Fruit fly (Drosophila melanogaster) whole organism, embryonic: ENCODE measurements around the gene SP555.

Experiments used
- ATbp ChIP-seq: fragments of 200-800 bp; sonication (Bioruptor generic); optimal IDR thresholded peaks from 2 replicates; lab custom pipeline; 2017; ENCODE audit warnings: missing biosample characterization, mild to moderate bottlenecking, missing genetic modification characterization, missing genetic modification reagents
- Ada2b ChIP-seq: fragments of 200-800 bp; sonication (Bioruptor generic); IDR thresholded peaks from 2 replicates; pipeline ENCODE4 v1.3.6; 2022; ENCODE audit warnings: missing biosample characterization, missing genetic modification characterization
- CG10462 ChIP-seq: fragments of 200-800 bp; sonication (Bioruptor generic); optimal IDR thresholded peaks from 2 replicates; lab custom pipeline; 2016; ENCODE audit warnings: missing biosample characterization, missing genetic modification characterization
- CG10543 ChIP-seq: fragments of 200-800 bp; sonication (Bioruptor generic); optimal IDR thresholded peaks from 3 replicates; lab custom pipeline; 2017; ENCODE audit warnings: missing biosample characterization, mild to moderate bottlenecking, missing genetic modification characterization, moderate library complexity
- CG10565 ChIP-seq: fragments of 200-800 bp; sonication (Bioruptor generic); optimal IDR thresholded peaks from 3 replicates; lab custom pipeline; 2016; ENCODE audit warnings: missing biosample characterization, mild to moderate bottlenecking, missing genetic modification characterization
- CG11247 ChIP-seq: fragments of 200-800 bp; sonication (Bioruptor generic); IDR thresholded peaks from 2 replicates; pipeline ENCODE4 v1.3.6; 2022; ENCODE audit warnings: missing biosample characterization, missing genetic modification characterization
- CG14667 ChIP-seq: fragments of 200-800 bp; sonication (Bioruptor generic); IDR thresholded peaks from 2 replicates; pipeline ENCODE4 v1.3.6; 2022; ENCODE audit warnings: missing biosample characterization, missing genetic modification characterization
- CG16863 ChIP-seq: fragments of 200-800 bp; sonication (Bioruptor generic); optimal IDR thresholded peaks from 3 replicates; lab custom pipeline; 2016; ENCODE audit warnings: missing biosample characterization, missing genetic modification characterization
- CG17186 ChIP-seq: fragments of 200-800 bp; sonication (Bioruptor generic); optimal IDR thresholded peaks from 3 replicates; lab custom pipeline; 2017; ENCODE audit warnings: missing biosample characterization, missing genetic modification reagents, missing genetic modification characterization
- CG17802 ChIP-seq: fragments of 200-800 bp; sonication (Bioruptor generic); optimal IDR thresholded peaks from 2 replicates; lab custom pipeline; 2018; ENCODE audit warnings: missing biosample characterization, mild to moderate bottlenecking, missing genetic modification characterization, moderate library complexity
- CG17829 ChIP-seq: fragments of 200-800 bp; optimal IDR thresholded peaks from 2 replicates; lab custom pipeline; 2019; ENCODE audit warnings: missing biosample characterization, mild to moderate bottlenecking, missing genetic modification characterization, moderate library complexity
- CG2129 ChIP-seq: fragments of 200-800 bp; sonication (Bioruptor generic); IDR thresholded peaks from 2 replicates; pipeline ENCODE4 v1.3.6; 2022; ENCODE audit warnings: missing biosample characterization, missing genetic modification characterization; ENCODE audit not compliant: partially characterized antibody
- CG34422 ChIP-seq: fragments of 200-800 bp; sonication (Bioruptor generic); IDR thresholded peaks from 3 replicates; pipeline ENCODE4 v1.3.6; 2022; ENCODE audit warnings: missing biosample characterization, missing genetic modification characterization
- CG42726 ChIP-seq: fragments of 200-800 bp; sonication (Bioruptor generic); IDR thresholded peaks from 2 replicates; pipeline ENCODE4 v1.3.6; 2022; ENCODE audit warnings: missing biosample characterization, missing genetic modification characterization; ENCODE audit not compliant: partially characterized antibody
- CG5953 ChIP-seq: fragments of 200-800 bp; sonication (Bioruptor generic); IDR thresholded peaks from 2 replicates; pipeline ENCODE4 v1.3.6; 2022; ENCODE audit warnings: missing biosample characterization, missing genetic modification characterization
- CG6765 ChIP-seq: fragments of 200-800 bp; sonication (Bioruptor generic); optimal IDR thresholded peaks from 3 replicates; lab custom pipeline; 2017; ENCODE audit warnings: missing biosample characterization, mild to moderate bottlenecking, missing genetic modification characterization
- CG7745 ChIP-seq: fragments of 200-800 bp; sonication (Bioruptor generic); optimal IDR thresholded peaks from 2 replicates; lab custom pipeline; 2018; ENCODE audit warnings: missing biosample characterization, mild to moderate bottlenecking, missing genetic modification characterization, moderate library complexity
- CG9437 ChIP-seq: fragments of 200-800 bp; sonication (Bioruptor generic); optimal IDR thresholded peaks from 2 replicates; lab custom pipeline; 2018; ENCODE audit warnings: missing biosample characterization, mild to moderate bottlenecking, missing genetic modification characterization
- Dad ChIP-seq: fragments of 200-800 bp; sonication (Bioruptor generic); optimal IDR thresholded peaks from 3 replicates; lab custom pipeline; 2016; ENCODE audit warnings: missing biosample characterization, missing genetic modification characterization
- ERR ChIP-seq: fragments of 200-800 bp; sonication (Bioruptor generic); optimal IDR thresholded peaks from 2 replicates; lab custom pipeline; 2016; ENCODE audit warnings: missing biosample characterization, missing genetic modification characterization
- HLH3B ChIP-seq: fragments of 200-800 bp; sonication (Bioruptor generic); IDR thresholded peaks from 2 replicates; pipeline ENCODE4 v1.3.6; 2022; ENCODE audit warnings: missing biosample characterization, missing genetic modification characterization
- HmgZ ChIP-seq: fragments of 200-800 bp; sonication (Bioruptor generic); optimal IDR thresholded peaks from 2 replicates; lab custom pipeline; 2018; ENCODE audit warnings: missing biosample characterization, mild to moderate bottlenecking, missing genetic modification characterization
- Hsf ChIP-seq: fragments of 200-800 bp; sonication (Bioruptor generic); optimal IDR thresholded peaks from 3 replicates; lab custom pipeline; 2016; ENCODE audit warnings: missing biosample characterization, missing genetic modification characterization
- Lpt ChIP-seq: fragments of >200 bp; optimal IDR thresholded peaks from 2 replicates; lab custom pipeline; 2018; ENCODE audit warnings: missing biosample characterization, missing genetic modification characterization
- Nf-YB ChIP-seq: fragments of 200-800 bp; sonication (Bioruptor generic); optimal IDR thresholded peaks from 3 replicates; lab custom pipeline; 2019; ENCODE audit warnings: missing biosample characterization, mild to moderate bottlenecking, missing genetic modification characterization, moderate library complexity
- NfI ChIP-seq: fragments of 200-800 bp; sonication (Bioruptor generic); optimal IDR thresholded peaks from 3 replicates; lab custom pipeline; 2018; ENCODE audit warnings: missing biosample characterization, mild to moderate bottlenecking, missing genetic modification characterization, moderate library complexity
- Opbp ChIP-seq: fragments of 200-800 bp; sonication (Bioruptor generic); IDR thresholded peaks from 3 replicates; pipeline ENCODE4 v1.3.6; 2022; ENCODE audit warnings: missing biosample characterization, missing genetic modification characterization; ENCODE audit not compliant: partially characterized antibody
- Scr ChIP-seq: fragments of 200-800 bp; sonication (Bioruptor generic); IDR thresholded peaks from 2 replicates; pipeline ENCODE4 v1.3.6; 2022; ENCODE audit warnings: missing biosample characterization, missing genetic modification characterization; ENCODE audit not compliant: partially characterized antibody
- Sin3A ChIP-seq: fragments of >200 bp; optimal IDR thresholded peaks from 2 replicates; lab custom pipeline; 2018
- Sox100B ChIP-seq: fragments of 200-800 bp; sonication (Bioruptor generic); optimal IDR thresholded peaks from 3 replicates; lab custom pipeline; 2018; ENCODE audit warnings: missing biosample characterization, mild to moderate bottlenecking, missing genetic modification characterization
- cas ChIP-seq: fragments of 200-800 bp; sonication (Bioruptor generic); IDR thresholded peaks from 2 replicates; pipeline ENCODE4 v1.3.6; 2022; ENCODE audit warnings: missing biosample characterization, missing genetic modification characterization
- crc ChIP-seq: fragments of 200-800 bp; sonication (Bioruptor generic); optimal IDR thresholded peaks from 2 replicates; lab custom pipeline; 2016; ENCODE audit warnings: missing biosample characterization, missing genetic modification characterization
- crp ChIP-seq, 2 experiments: fragments of 200-800 bp; sonication (Bioruptor generic); optimal IDR thresholded peaks; 2 replicates in 1 of 2; 3 replicates in 1 of 2; lab custom pipeline; 2017; ENCODE audit warnings: missing biosample characterization in 2 of 2, missing genetic modification characterization in 2 of 2, mild to moderate bottlenecking in 1 of 2, moderate library complexity in 1 of 2
- dati ChIP-seq: fragments of 200-800 bp; sonication (Bioruptor generic); IDR thresholded peaks from 2 replicates; pipeline ENCODE4 v1.3.6; 2022; ENCODE audit warnings: missing biosample characterization, missing genetic modification characterization
- emc ChIP-seq: fragments of 200-800 bp; sonication (Bioruptor generic); optimal IDR thresholded peaks from 2 replicates; lab custom pipeline; 2016; ENCODE audit warnings: missing biosample characterization, missing genetic modification characterization
- fu2 ChIP-seq: fragments of 200-800 bp; sonication (Bioruptor generic); optimal IDR thresholded peaks from 2 replicates; lab custom pipeline; 2016; ENCODE audit warnings: missing biosample characterization, missing genetic modification characterization
- gce ChIP-seq: fragments of 200-800 bp; sonication (Bioruptor generic); IDR thresholded peaks from 3 replicates; pipeline ENCODE4 v1.3.6; 2022; ENCODE audit warnings: missing biosample characterization, missing genetic modification characterization
- her ChIP-seq: fragments of 200-800 bp; sonication (Bioruptor generic); optimal IDR thresholded peaks from 2 replicates; lab custom pipeline; 2016; ENCODE audit warnings: missing biosample characterization, missing genetic modification characterization
- jigr1 ChIP-seq: fragments of 200-800 bp; sonication (Bioruptor generic); IDR thresholded peaks from 3 replicates; pipeline ENCODE4 v1.3.6; 2022; ENCODE audit warnings: missing biosample characterization, missing genetic modification characterization
- jumu ChIP-seq: fragments of 200-800 bp; sonication (Bioruptor generic); optimal IDR thresholded peaks from 3 replicates; lab custom pipeline; 2016; ENCODE audit warnings: missing biosample characterization, missing genetic modification characterization
- lilli ChIP-seq: fragments of 200-800 bp; sonication (Bioruptor generic); optimal IDR thresholded peaks from 3 replicates; lab custom pipeline; 2016; ENCODE audit warnings: missing biosample characterization, missing genetic modification characterization
- lmd ChIP-seq: fragments of 200-800 bp; sonication (Bioruptor generic); IDR thresholded peaks from 2 replicates; pipeline ENCODE4 v1.3.6; 2022; ENCODE audit warnings: missing biosample characterization, missing genetic modification characterization
- nmo ChIP-seq: fragments of 200-800 bp; sonication (Bioruptor generic); optimal IDR thresholded peaks from 2 replicates; lab custom pipeline; 2018; ENCODE audit warnings: missing biosample characterization, mild to moderate bottlenecking, missing genetic modification characterization, moderate library complexity
- p53 ChIP-seq: fragments of 200-800 bp; sonication (Bioruptor generic); optimal IDR thresholded peaks from 2 replicates; lab custom pipeline; 2016; ENCODE audit warnings: missing biosample characterization, missing genetic modification characterization
- ro ChIP-seq: fragments of 200-800 bp; sonication (Bioruptor generic); IDR thresholded peaks from 2 replicates; pipeline ENCODE4 v1.3.6; 2022; ENCODE audit warnings: missing biosample characterization, missing genetic modification characterization
- scrt ChIP-seq: fragments of 200-800 bp; sonication (Bioruptor generic); optimal IDR thresholded peaks from 2 replicates; lab custom pipeline; 2018; ENCODE audit warnings: missing biosample characterization, mild to moderate bottlenecking, missing genetic modification characterization, moderate library complexity
- so ChIP-seq: fragments of 200-800 bp; sonication (Bioruptor generic); IDR thresholded peaks from 3 replicates; pipeline ENCODE4 v1.3.6; 2022; ENCODE audit warnings: missing biosample characterization, missing genetic modification characterization
- unc-4 ChIP-seq: fragments of 200-800 bp; sonication (Bioruptor generic); IDR thresholded peaks from 2 replicates; pipeline ENCODE4 v1.3.6; 2022; ENCODE audit warnings: missing biosample characterization, missing genetic modification characterization; ENCODE audit not compliant: partially characterized antibody
- vfl ChIP-seq: fragments of 200-800 bp; sonication (Bioruptor generic); optimal IDR thresholded peaks from 2 replicates; lab custom pipeline; 2016; ENCODE audit warnings: missing biosample characterization, missing genetic modification characterization
- wek ChIP-seq: fragments of 200-800 bp; sonication (Bioruptor generic); optimal IDR thresholded peaks from 3 replicates; lab custom pipeline; 2018; ENCODE audit warnings: missing biosample characterization, mild to moderate bottlenecking, missing genetic modification characterization, moderate library complexity

SP555 gene

dm6 chr2L:5000287-5000871 lies 37.1 kb upstream of the SP555 start (continued):
- TF ChIP-seq CG16863 (GFP tag; lab: Kevin White, UChicago) (peak; percentile 64), Scr (GFP tag; lab: Robert Waterston, UW) (no peak), CG17186 (GFP tag; lab: Kevin White, UChicago) (no peak), CG10565 (GFP tag; lab: Kevin White, UChicago) (no peak), NfI (GFP tag; lab: Kevin White, UChicago) (peak; percentile 75), so (GFP tag; lab: Robert Waterston, UW) (peak; percentile 82), Nf-YB (GFP tag; lab: Kevin White, UChicago) (peak; percentile 75), jigr1 (GFP tag; lab: Robert Waterston, UW) (no peak), gce (GFP tag; lab: Robert Waterston, UW) (0 out of 3 replicates have a peak, but pooled peaks have one; percentile 50), p53 (GFP tag; lab: Kevin White, UChicago) (peak; percentile 97), nmo (GFP tag; lab: Kevin White, UChicago) (peak; percentile 86), CG5953 (GFP tag; lab: Robert Waterston, UW) (peak; percentile 53; the same call in 1 of the 2 replicates), CG2129 (no peak), CG9437 (GFP tag; lab: Kevin White, UChicago) (peak; percentile 81), dati (GFP tag; lab: Robert Waterston, UW) (0 out of 2 replicates have a peak, but pooled peaks have one; percentile 3), her (GFP tag; lab: Kevin White, UChicago) (peak; percentile 46), crp (GFP tag; optimal IDR thresholded peaks at IDR 0.05; lab: Kevin White, UChicago) (peak in 1 of 2 experiments; percentile 21), HmgZ (peak; percentile 80), CG10462 (GFP tag; lab: Kevin White, UChicago) (peak; percentile 69), emc (GFP tag; lab: Kevin White, UChicago) (peak; percentile 38), Lpt (GFP tag; lab: Kevin White, UChicago) (no peak), CG6765 (GFP tag; lab: Kevin White, UChicago) (peak; percentile 72), CG14667 (GFP tag; lab: Robert Waterston, UW) (peak; percentile 60), lilli (peak; percentile 86), vfl (peak; percentile 87), unc-4 (GFP tag; lab: Robert Waterston, UW) (no peak), Dad (GFP tag; lab: Kevin White, UChicago) (peak; percentile 53), Hsf (GFP tag; lab: Kevin White, UChicago) (peak; percentile 74), lmd (peak; percentile 84), CG10543 (GFP tag; lab: Kevin White, UChicago) (peak; percentile 75), wek (GFP tag; lab: Kevin White, UChicago) (no peak), cas (GFP tag; lab: Robert Waterston, UW) (peak; percentile 70), CG7745 (tag; lab: Kevin White, UChicago) (peak; percentile 30), CG34422 (GFP tag; lab: Robert Waterston, UW) (peak; percentile 75; the same call in 2 of the 3 replicates), crc (peak; percentile 59), HLH3B (peak; percentile 84), CG42726 (no peak), CG11247 (GFP tag; lab: Robert Waterston, UW) (peak; percentile 59), jumu (GFP tag; lab: Kevin White, UChicago) (peak; percentile 76), Sin3A (lab: Kevin White, UChicago) (no peak), scrt (GFP tag; lab: Kevin White, UChicago) (peak; percentile 78), CG17802 (peak; percentile 33), Sox100B (GFP tag; lab: Kevin White, UChicago) (peak; percentile 85), CG17829 (peak; percentile 92), Opbp (GFP tag; lab: Robert Waterston, UW) (no peak), fu2 (GFP tag; lab: Kevin White, UChicago) (peak; percentile 62), ERR (GFP tag; lab: Kevin White, UChicago) (peak; percentile 54), ATbp (GFP tag; lab: Kevin White, UChicago) (peak; percentile 77), ro (GFP tag; lab: Robert Waterston, UW) (peak; percentile 57; the same call in 1 of the 2 replicates), Ada2b (peak; percentile 84)
